Fruit fly (Drosophila melanogaster) whole organism, embryonic: Measurements from ENCODE around the gene SamDC.
A peak's percentile ranks its signal among the peaks of the same experiment; 100 is the strongest.

ENCODE experiments used
- BtbVII ChIP-seq: fragments of 200-800 bp; sonication (Bioruptor generic); optimal IDR thresholded peaks from 3 replicates; lab custom pipeline; 2017; ENCODE audit warnings: missing biosample characterization, mild to moderate bottlenecking, missing genetic modification characterization
- CG10209 ChIP-seq: fragments of 200-800 bp; sonication (Bioruptor generic); optimal IDR thresholded peaks from 3 replicates; lab custom pipeline; 2017; ENCODE audit warnings: missing biosample characterization, mild to moderate bottlenecking, missing genetic modification characterization, missing genetic modification reagents
- CG10654 ChIP-seq: fragments of 200-800 bp; sonication (Bioruptor generic); optimal IDR thresholded peaks from 2 replicates; lab custom pipeline; 2016; ENCODE audit warnings: missing biosample characterization, missing genetic modification characterization
- CG11247 ChIP-seq: fragments of 200-800 bp; sonication (Bioruptor generic); IDR thresholded peaks from 2 replicates; pipeline ENCODE4 v1.3.6; 2022; ENCODE audit warnings: missing biosample characterization, missing genetic modification characterization
- CG12391 ChIP-seq: fragments of 200-800 bp; sonication (Bioruptor generic); optimal IDR thresholded peaks from 3 replicates; lab custom pipeline; 2018; ENCODE audit warnings: missing biosample characterization, mild to moderate bottlenecking, missing genetic modification characterization, moderate library complexity
- CG12659 ChIP-seq: fragments of 200-800 bp; sonication (Bioruptor generic); optimal IDR thresholded peaks from 3 replicates; lab custom pipeline; 2017; ENCODE audit warnings: mild to moderate bottlenecking, missing biosample characterization, missing genetic modification reagents, missing genetic modification characterization
- CG14050 ChIP-seq: fragments of 200-800 bp; sonication (Bioruptor generic); IDR thresholded peaks from 3 replicates; pipeline ENCODE4 v1.3.6; 2022; ENCODE audit warnings: missing biosample characterization, missing genetic modification characterization
- CG17912 ChIP-seq: fragments of 200-800 bp; sonication (Bioruptor generic); optimal IDR thresholded peaks from 2 replicates; lab custom pipeline; 2018; ENCODE audit warnings: missing biosample characterization, mild to moderate bottlenecking, missing genetic modification characterization
- CG18262 ChIP-seq: fragments of 200-800 bp; optimal IDR thresholded peaks from 3 replicates; lab custom pipeline; 2019; ENCODE audit warnings: missing biosample characterization, mild to moderate bottlenecking, missing genetic modification characterization, moderate library complexity
- CG18476 ChIP-seq: fragments of 200-800 bp; sonication (Bioruptor generic); optimal IDR thresholded peaks from 2 replicates; lab custom pipeline; 2016; ENCODE audit warnings: missing biosample characterization, mild to moderate bottlenecking, missing genetic modification characterization
- CG18619 ChIP-seq: fragments of 200-800 bp; sonication (Bioruptor generic); optimal IDR thresholded peaks from 3 replicates; lab custom pipeline; 2017; ENCODE audit warnings: missing biosample characterization, mild to moderate bottlenecking, missing genetic modification characterization
- CG30431 ChIP-seq: fragments of 200-800 bp; sonication (Bioruptor generic); optimal IDR thresholded peaks from 2 replicates; lab custom pipeline; 2017; ENCODE audit warnings: missing biosample characterization, missing genetic modification characterization
- CG3163 ChIP-seq: fragments of 200-800 bp; sonication (Bioruptor generic); optimal IDR thresholded peaks from 3 replicates; lab custom pipeline; 2016; ENCODE audit warnings: missing biosample characterization, missing genetic modification characterization
- CG32772 ChIP-seq: fragments of 200-800 bp; sonication (Bioruptor generic); IDR thresholded peaks from 2 replicates; pipeline ENCODE4 v1.3.6; 2022; ENCODE audit warnings: missing biosample characterization, missing genetic modification characterization
- CG34224 ChIP-seq: fragments of 200-800 bp; sonication (Bioruptor generic); IDR thresholded peaks from 3 replicates; pipeline ENCODE4 v1.3.6; 2022; ENCODE audit warnings: missing biosample characterization, missing genetic modification characterization; ENCODE audit not compliant: partially characterized antibody
- CG34376 ChIP-seq: fragments of 200-800 bp; sonication (Bioruptor generic); optimal IDR thresholded peaks from 2 replicates; lab custom pipeline; 2018; ENCODE audit warnings: missing biosample characterization, mild to moderate bottlenecking, missing genetic modification characterization
- CG4617 ChIP-seq: fragments of 200-800 bp; sonication (Bioruptor generic); optimal IDR thresholded peaks from 3 replicates; lab custom pipeline; 2016; ENCODE audit warnings: missing biosample characterization, missing genetic modification characterization, borderline replicate concordance
- CG6813 ChIP-seq: fragments of 200-800 bp; sonication (Bioruptor generic); optimal IDR thresholded peaks from 2 replicates; lab custom pipeline; 2017; ENCODE audit warnings: missing biosample characterization, missing genetic modification characterization, mild to moderate bottlenecking, moderate library complexity, missing genetic modification reagents
- CG8290 ChIP-seq, 3 experiments: fragments of 200-800 bp; sonication (Bioruptor generic); optimal IDR thresholded peaks; 2 replicates each; lab custom pipeline; 2016 to 2019; ENCODE audit warnings: missing biosample characterization in 3 of 3, missing genetic modification characterization in 3 of 3, mild to moderate bottlenecking in 2 of 3, moderate library complexity in 1 of 3
- CG8478 ChIP-seq: fragments of >200 bp; optimal IDR thresholded peaks from 2 replicates; lab custom pipeline; 2018
- CG8924 ChIP-seq: fragments of 200-800 bp; optimal IDR thresholded peaks from 3 replicates; lab custom pipeline; 2019; ENCODE audit warnings: missing biosample characterization, mild to moderate bottlenecking, missing genetic modification characterization, moderate library complexity
- CTCF ChIP-seq: fragments of 200-800 bp; sonication (Bioruptor generic); optimal IDR thresholded peaks from 2 replicates; lab custom pipeline; 2017; ENCODE audit warnings: missing biosample characterization, mild to moderate bottlenecking, missing genetic modification characterization, moderate library complexity
- D ChIP-seq, 2 experiments: fragments of 200-800 bp in 1 of 2; fragments of >200 bp in 1 of 2; sonication (Bioruptor generic) in 1 of 2; optimal IDR thresholded peaks; 2 replicates in 1 of 2; 3 replicates in 1 of 2; lab custom pipeline; 2017; ENCODE audit warnings: mild to moderate bottlenecking in 1 of 2, missing biosample characterization in 1 of 2, missing genetic modification characterization in 1 of 2, missing genetic modification reagents in 1 of 2
- Dp ChIP-seq: fragments of 200-800 bp; sonication (Bioruptor generic); optimal IDR thresholded peaks from 2 replicates; lab custom pipeline; 2018; ENCODE audit warnings: missing biosample characterization, mild to moderate bottlenecking, missing genetic modification characterization, moderate library complexity
- ERR ChIP-seq: fragments of 200-800 bp; sonication (Bioruptor generic); optimal IDR thresholded peaks from 2 replicates; lab custom pipeline; 2016; ENCODE audit warnings: missing biosample characterization, missing genetic modification characterization
- Eip74EF ChIP-seq, 2 experiments: fragments of 200-800 bp in 1 of 2; fragments of >200 bp in 1 of 2; sonication (Bioruptor generic) in 1 of 2; optimal IDR thresholded peaks; 2 replicates each; lab custom pipeline; 2017 to 2019; ENCODE audit warnings: missing biosample characterization in 2 of 2, missing genetic modification characterization in 2 of 2, mild to moderate bottlenecking in 1 of 2, moderate library complexity in 1 of 2
- Hand ChIP-seq: fragments of 200-800 bp; sonication (Bioruptor generic); optimal IDR thresholded peaks from 2 replicates; lab custom pipeline; 2017; ENCODE audit warnings: mild to moderate bottlenecking, missing biosample characterization, missing genetic modification reagents, missing genetic modification characterization
- Mad ChIP-seq: fragments of 200-800 bp; sonication (Bioruptor generic); optimal IDR thresholded peaks from 2 replicates; lab custom pipeline; 2016; ENCODE audit warnings: missing biosample characterization, missing genetic modification characterization
- NC2β ChIP-seq: fragments of 200-800 bp; sonication (Bioruptor generic); optimal IDR thresholded peaks from 2 replicates; lab custom pipeline; 2016; ENCODE audit warnings: missing biosample characterization, missing genetic modification characterization
- Rfx ChIP-seq: fragments of 200-800 bp; sonication (Bioruptor generic); IDR thresholded peaks from 2 replicates; pipeline ENCODE4 v1.3.6; 2022; ENCODE audit warnings: missing biosample characterization, missing genetic modification characterization
- Sin3A ChIP-seq: fragments of >200 bp; optimal IDR thresholded peaks from 2 replicates; lab custom pipeline; 2018
- Ssrp ChIP-seq: fragments of 200-800 bp; sonication (Bioruptor generic); optimal IDR thresholded peaks from 2 replicates; lab custom pipeline; 2018; ENCODE audit warnings: missing biosample characterization, mild to moderate bottlenecking, missing genetic modification characterization, moderate library complexity
- Vsx1 ChIP-seq: fragments of 200-800 bp; sonication (Bioruptor generic); optimal IDR thresholded peaks from 2 replicates; lab custom pipeline; 2017; ENCODE audit warnings: missing biosample characterization, mild to moderate bottlenecking, missing genetic modification characterization, missing genetic modification reagents
- cad ChIP-seq: fragments of >200 bp; optimal IDR thresholded peaks from 2 replicates; lab custom pipeline; 2017; ENCODE audit warnings: missing biosample characterization, missing genetic modification characterization
- cas ChIP-seq: fragments of 200-800 bp; sonication (Bioruptor generic); IDR thresholded peaks from 2 replicates; pipeline ENCODE4 v1.3.6; 2022; ENCODE audit warnings: missing biosample characterization, missing genetic modification characterization
- crol ChIP-seq: fragments of 200-800 bp; sonication (Bioruptor generic); IDR thresholded peaks from 2 replicates; pipeline ENCODE4 v1.3.6; 2022; ENCODE audit warnings: missing biosample characterization, missing genetic modification characterization
- disco-r ChIP-seq: fragments of 200-800 bp; sonication (Bioruptor generic); optimal IDR thresholded peaks from 2 replicates; lab custom pipeline; 2016; ENCODE audit warnings: missing biosample characterization, missing genetic modification characterization
- emc ChIP-seq: fragments of 200-800 bp; sonication (Bioruptor generic); optimal IDR thresholded peaks from 2 replicates; lab custom pipeline; 2016; ENCODE audit warnings: missing biosample characterization, missing genetic modification characterization
- fru ChIP-seq: fragments of >200 bp; optimal IDR thresholded peaks from 2 replicates; lab custom pipeline; 2017
- gt ChIP-seq: fragments of 200-800 bp; sonication (Bioruptor generic); IDR thresholded peaks from 2 replicates; pipeline ENCODE4 v1.3.6; 2022; ENCODE audit warnings: missing biosample characterization, missing genetic modification characterization
- ham ChIP-seq: fragments of 200-800 bp; sonication (Bioruptor generic); IDR thresholded peaks from 2 replicates; pipeline ENCODE4 v1.3.6; 2022; ENCODE audit warnings: missing biosample characterization, missing genetic modification characterization
- hbn ChIP-seq: fragments of 200-800 bp; sonication (Bioruptor generic); IDR thresholded peaks from 2 replicates; pipeline ENCODE4 v1.3.6; 2022; ENCODE audit warnings: missing biosample characterization, missing genetic modification characterization; ENCODE audit not compliant: partially characterized antibody
- her ChIP-seq: fragments of 200-800 bp; sonication (Bioruptor generic); optimal IDR thresholded peaks from 2 replicates; lab custom pipeline; 2016; ENCODE audit warnings: missing biosample characterization, missing genetic modification characterization
- jigr1 ChIP-seq: fragments of 200-800 bp; sonication (Bioruptor generic); IDR thresholded peaks from 3 replicates; pipeline ENCODE4 v1.3.6; 2022; ENCODE audit warnings: missing biosample characterization, missing genetic modification characterization
- oc ChIP-seq: fragments of 200-800 bp; sonication (Bioruptor generic); optimal IDR thresholded peaks from 2 replicates; lab custom pipeline; 2018; ENCODE audit warnings: missing biosample characterization, mild to moderate bottlenecking, missing genetic modification characterization, moderate library complexity
- pros ChIP-seq: fragments of 200-800 bp; sonication (Bioruptor generic); optimal IDR thresholded peaks from 3 replicates; lab custom pipeline; 2019; ENCODE audit warnings: missing biosample characterization, mild to moderate bottlenecking, missing genetic modification characterization, moderate library complexity
- salm ChIP-seq: fragments of 200-800 bp; sonication (Bioruptor generic); optimal IDR thresholded peaks from 2 replicates; lab custom pipeline; 2018; ENCODE audit warnings: missing biosample characterization, mild to moderate bottlenecking, missing genetic modification characterization
- sens ChIP-seq: fragments of 200-800 bp; sonication (Bioruptor generic); peaks from one replicate; lab custom pipeline; 2016; ENCODE audit warnings: missing biosample characterization, missing genetic modification characterization
- seq ChIP-seq: fragments of 200-800 bp; sonication (Bioruptor generic); IDR thresholded peaks from 2 replicates; pipeline ENCODE4 v1.3.6; 2022; ENCODE audit warnings: missing biosample characterization, missing genetic modification characterization
- slp2 ChIP-seq: fragments of 200-800 bp; sonication (Bioruptor generic); optimal IDR thresholded peaks from 2 replicates; lab custom pipeline; 2016; ENCODE audit warnings: missing biosample characterization, missing genetic modification characterization
- trh ChIP-seq: fragments of 200-800 bp; sonication (Bioruptor generic); optimal IDR thresholded peaks from 2 replicates; lab custom pipeline; 2016; ENCODE audit warnings: missing biosample characterization, missing genetic modification characterization
- vvl ChIP-seq: fragments of 200-800 bp; sonication (Bioruptor generic); IDR thresholded peaks from 2 replicates; pipeline ENCODE4 v1.3.6; 2022; ENCODE audit warnings: missing biosample characterization, missing genetic modification characterization
- wor ChIP-seq: fragments of 200-800 bp; sonication (Bioruptor generic); IDR thresholded peaks from 2 replicates; pipeline ENCODE4 v1.3.6; 2022; ENCODE audit warnings: missing biosample characterization, missing genetic modification characterization

Gene SamDC

dm6 chr2L:10366525-10366924 is 27.3 kb downstream of the SamDC start, which contains the start of gene CG5056 (continued):
- TF ChIP-seq emc (GFP tag; lab: Kevin White, UChicago) = no peak
- peak; percentile 36 for TF ChIP-seq Dp (GFP tag; lab: Kevin White, UChicago)
- TF ChIP-seq CG11247 (GFP tag; lab: Robert Waterston, UW) = no peak
- TF ChIP-seq Vsx1 (GFP tag; lab: Kevin White, UChicago) = no peak
- TF ChIP-seq D (optimal IDR thresholded peaks at IDR 0.05; lab: Kevin White, UChicago) = no peak
- peak; percentile 22 for TF ChIP-seq D (GFP tag; optimal IDR thresholded peaks at IDR 0.05; lab: Kevin White, UChicago)
- no peak for TF ChIP-seq CG3163
- TF ChIP-seq BtbVII = no peak
- no peak for TF ChIP-seq fru (lab: Kevin White, UChicago)
- TF ChIP-seq slp2 = no peak
- no peak for TF ChIP-seq CG18619
- TF ChIP-seq cas = no peak
- peak; percentile 12 for TF ChIP-seq CG8290 (GFP tag; optimal IDR thresholded peaks at IDR 0.05; lab: Kevin White, UChicago)
- no peak for TF ChIP-seq CG8290 (tag; optimal IDR thresholded peaks at IDR 0.05; lab: Kevin White, UChicago)
- peak; percentile 49 for TF ChIP-seq sens (GFP tag; lab: Kevin White, UChicago)
- no peak for TF ChIP-seq NC2β (GFP tag; lab: Kevin White, UChicago)
- TF ChIP-seq crol = no peak
- no peak for TF ChIP-seq salm (tag; lab: Kevin White, UChicago)
- no peak for TF ChIP-seq seq (GFP tag; lab: Robert Waterston, UW)
- TF ChIP-seq CG30431 (GFP tag; lab: Kevin White, UChicago) = no peak
- no peak for TF ChIP-seq trh (GFP tag; lab: Kevin White, UChicago)
- no peak for TF ChIP-seq CG10654 (GFP tag; lab: Kevin White, UChicago)
- no peak for TF ChIP-seq CG8478 (lab: Kevin White, UChicago)
- TF ChIP-seq CG12659 (GFP tag; lab: Kevin White, UChicago) = peak; percentile 75
- no peak for TF ChIP-seq Mad (GFP tag; lab: Kevin White, UChicago)
- peak; percentile 95 for TF ChIP-seq her (GFP tag; lab: Kevin White, UChicago)
- no peak for TF ChIP-seq CG32772
- no peak for TF ChIP-seq disco-r (GFP tag; lab: Kevin White, UChicago)
- TF ChIP-seq ham = no peak
- TF ChIP-seq CG34224 (GFP tag; lab: Robert Waterston, UW) = no peak
- no peak for TF ChIP-seq Eip74EF (GFP tag; optimal IDR thresholded peaks at IDR 0.05; lab: Kevin White, UChicago)
- no peak for TF ChIP-seq Rfx (GFP tag; lab: Robert Waterston, UW)
- no peak for TF ChIP-seq wor (GFP tag; lab: Robert Waterston, UW)
- TF ChIP-seq CG18476 (GFP tag; lab: Kevin White, UChicago) = no peak
- TF ChIP-seq cad (GFP tag; lab: Kevin White, UChicago) = no peak
- TF ChIP-seq CG34376 (GFP tag; lab: Kevin White, UChicago) = no peak
- peak; percentile 47 for TF ChIP-seq CG12391 (tag; lab: Kevin White, UChicago)
- TF ChIP-seq vvl = 0 out of 2 replicates have a peak, but pooled peaks have one; percentile 28
- no peak for TF ChIP-seq Ssrp
- peak; percentile 19 for TF ChIP-seq CG17912 (GFP tag; lab: Kevin White, UChicago)
- TF ChIP-seq Sin3A (lab: Kevin White, UChicago) = no peak
- no peak for TF ChIP-seq CG6813
- TF ChIP-seq CG18262 = peak; percentile 7
- TF ChIP-seq CG14050 (GFP tag; lab: Robert Waterston, UW) = no peak
- no peak for TF ChIP-seq CTCF (GFP tag; lab: Kevin White, UChicago)
- TF ChIP-seq CG4617 = peak; percentile 94
- no peak for TF ChIP-seq pros
- no peak for TF ChIP-seq hbn (GFP tag; lab: Robert Waterston, UW)
- no peak for TF ChIP-seq Hand (GFP tag; lab: Kevin White, UChicago)
- no peak for TF ChIP-seq oc (tag; lab: Kevin White, UChicago)
- peak; percentile 59 for TF ChIP-seq CG8924
- no peak for TF ChIP-seq CG10209
- TF ChIP-seq jigr1 (GFP tag; lab: Robert Waterston, UW) = no peak; the same call in 2 of the 3 replicates
- TF ChIP-seq gt (GFP tag; lab: Robert Waterston, UW) = no peak
- no peak for TF ChIP-seq ERR
